Worm (Caenorhabditis elegans) whole organism, L4/young adult: ENCODE results near the gene daf-36.
A peak's percentile ranks its signal among the peaks of the same experiment; 100 is the strongest.

Source experiments
- W03F9.2 ChIP-seq: fragments of 150-350 bp; optimal IDR thresholded peaks from 2 replicates; lab custom pipeline; 2014; ENCODE audit warnings: missing biosample characterization, missing genetic modification characterization
- dao-5 ChIP-seq: sonication (generic microtip); optimal IDR thresholded peaks from 2 replicates; lab custom pipeline; 2016; ENCODE audit warnings: missing genotype, missing genetic modification characterization, moderate library complexity, missing compliant biosample characterization
- him-1 ChIP-seq: sonication (generic microtip); optimal IDR thresholded peaks from 2 replicates; lab custom pipeline; 2016; ENCODE audit warnings: missing genotype, missing genetic modification reagents, missing genetic modification characterization, missing compliant biosample characterization

Gene daf-36

DNA sequence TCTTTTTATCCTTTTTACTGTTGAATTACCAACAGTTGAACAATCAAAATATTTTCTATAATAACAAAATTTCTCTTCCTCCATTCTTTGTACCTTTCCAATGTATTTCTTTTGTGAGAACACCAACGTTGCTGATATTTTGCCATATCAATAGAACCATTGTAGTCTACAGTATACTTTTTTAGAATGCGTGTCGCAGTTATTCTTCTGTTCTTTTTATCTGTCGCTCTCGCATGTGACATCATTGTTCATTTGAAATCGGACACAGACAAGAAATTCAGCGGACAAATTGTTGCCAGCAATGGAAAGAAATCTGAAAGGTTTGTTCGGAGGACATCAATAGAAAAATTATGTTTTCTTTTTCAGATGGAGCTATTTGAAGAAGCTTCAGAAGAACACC, 23.6 kb downstream of the daf-36 start, which contains the start of gene ZK856.7:
Gene ZK856.7, plus strand, starts transcription at position 186 of the 400 bp plus-strand sequence.
- no peak for TF ChIP-seq him-1
- TF ChIP-seq W03F9.2 (tag; lab: Kevin White, UChicago), result no peak
- no peak for TF ChIP-seq dao-5 (tag; lab: Kevin White, UChicago)

DNA sequence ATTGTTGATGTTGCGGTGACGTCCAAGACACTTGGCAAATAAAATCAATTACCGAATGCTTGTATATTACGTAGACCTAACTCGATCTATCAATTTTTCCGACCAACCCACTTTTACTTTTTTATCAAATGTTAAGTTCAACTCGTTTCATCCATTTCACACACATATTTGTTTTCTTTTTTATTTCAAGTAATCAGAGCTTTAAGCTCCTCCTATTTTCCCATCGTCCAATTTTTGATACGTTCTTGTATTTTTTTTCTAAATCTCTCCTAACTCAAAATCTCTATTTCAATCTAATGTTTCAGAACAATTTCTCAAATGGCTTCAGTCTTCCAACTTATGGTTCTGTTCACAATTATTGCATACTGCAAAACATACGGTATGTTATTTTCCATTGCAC, 27.1 kb downstream of the daf-36 start, which contains the start of gene ZK856.6:
Gene ZK856.6, plus strand, starts transcription at position 301 of the 400 bp plus-strand sequence.
- TF ChIP-seq dao-5 (tag; lab: Kevin White, UChicago) (no peak), W03F9.2 (tag; lab: Kevin White, UChicago) (no peak), him-1 (no peak)

DNA sequence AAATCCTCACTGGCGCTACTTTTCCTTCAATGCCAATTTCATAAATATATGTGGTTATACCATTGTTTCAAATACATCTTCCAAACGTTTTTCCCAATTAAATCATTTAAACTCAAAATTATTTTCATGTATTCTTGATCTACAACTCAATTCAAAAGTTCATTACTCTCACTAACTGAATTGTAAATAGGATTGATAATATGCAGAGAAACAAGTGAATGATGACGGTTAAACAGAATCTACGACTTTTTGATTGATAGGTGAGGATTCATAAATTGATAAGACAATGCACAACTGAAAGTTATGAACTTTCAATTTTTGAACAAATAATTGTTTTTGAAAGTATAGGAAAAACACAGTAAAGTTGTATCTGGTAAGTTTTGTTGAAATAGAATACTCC, 34.3 kb downstream of the daf-36 start:
- TF ChIP-seq him-1, result no peak
- no peak for TF ChIP-seq W03F9.2 (tag; lab: Kevin White, UChicago)
- TF ChIP-seq dao-5 (tag; lab: Kevin White, UChicago), result no peak

ce11 chrV:10190081-10190556, 35.4 kb downstream of the daf-36 start, which contains the start of gene ZK856.5:
ZK856.5 (minus strand) TSS chrV:10190131.
- no peak for TF ChIP-seq dao-5 (tag; lab: Kevin White, UChicago)
- TF ChIP-seq W03F9.2 (tag; lab: Kevin White, UChicago), result no peak
- no peak for TF ChIP-seq him-1

ce11 chrV:10185719-10186118, 39.8 kb downstream of the daf-36 start, which contains the start of gene ZK856.18:
ZK856.18 (minus strand) TSS chrV:10186007.
- no peak for TF ChIP-seq dao-5 (tag; lab: Kevin White, UChicago)

- TF ChIP-seq dao-5 (tag; lab: Kevin White, UChicago), result no peak
- no peak for TF ChIP-seq W03F9.2 (tag; lab: Kevin White, UChicago)
- TF ChIP-seq him-1, result no peak
Observed at ce11 chrV:10183810-10184209, 41.7 kb downstream of the daf-36 start.

ce11 chrV:10182984-10183383, 42.5 kb downstream of the daf-36 start, which contains the start of gene ZK856.4:
ZK856.4 (plus strand) TSS chrV:10183284.
- no peak for TF ChIP-seq W03F9.2 (tag; lab: Kevin White, UChicago)
- TF ChIP-seq him-1, result no peak
- TF ChIP-seq dao-5 (tag; lab: Kevin White, UChicago), result no peak

- TF ChIP-seq dao-5 (tag; lab: Kevin White, UChicago) (no peak), W03F9.2 (tag; lab: Kevin White, UChicago) (no peak)
Observed at ce11 chrV:10179235-10179634, 46.3 kb downstream of the daf-36 start, which contains the start of gene cul-5. cul-5 (plus strand) TSS chrV:10179535.

DNA sequence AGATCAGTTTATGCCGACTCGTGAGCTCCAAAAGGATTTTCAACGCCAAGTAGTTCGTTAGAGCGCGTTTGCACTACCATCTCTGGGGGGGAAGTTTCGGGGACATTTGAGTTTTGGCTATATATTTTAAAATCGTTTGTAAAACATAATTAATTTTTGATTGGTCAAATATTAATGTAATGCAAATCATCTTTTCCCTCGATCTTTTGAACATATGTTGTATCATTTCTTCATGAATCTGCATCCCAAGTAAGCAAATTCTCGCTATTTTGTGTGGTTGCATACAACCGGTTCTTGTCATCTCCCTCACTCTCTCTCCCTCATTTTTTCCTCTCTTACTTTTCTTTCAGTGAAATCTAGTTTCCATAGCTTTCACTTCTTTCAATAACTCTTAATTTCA, 47.3 kb downstream of the daf-36 start:
- TF ChIP-seq W03F9.2 (tag; lab: Kevin White, UChicago), result peak; percentile 55
- peak; percentile 40 for TF ChIP-seq him-1
- no peak for TF ChIP-seq dao-5 (tag; lab: Kevin White, UChicago)

DNA sequence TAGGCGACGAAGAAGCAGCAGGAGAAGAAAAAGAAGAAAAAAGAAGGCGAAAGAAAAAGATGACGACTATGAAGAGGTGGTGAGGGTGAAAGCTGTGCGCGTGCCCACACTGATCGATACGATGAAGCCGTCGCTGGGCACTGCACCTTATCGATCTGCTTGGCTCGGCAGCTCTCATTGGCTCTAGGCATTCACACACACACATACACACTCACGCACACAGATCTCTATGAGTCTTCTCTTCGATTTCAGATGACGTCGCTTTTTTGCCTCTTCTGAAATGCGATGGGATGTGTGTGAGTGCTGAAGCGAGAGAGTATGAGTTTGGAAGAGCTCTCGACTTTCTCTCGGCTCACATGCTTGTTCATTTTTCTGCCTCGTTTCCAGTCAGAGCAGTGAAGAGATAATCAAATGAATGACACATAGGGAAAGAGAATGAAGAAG, 50.9 kb downstream of the daf-36 start:
- no peak for TF ChIP-seq W03F9.2 (tag; lab: Kevin White, UChicago)
- peak; percentile 95 for TF ChIP-seq him-1

ce11 chrV:10173653-10174052, 51.9 kb downstream of the daf-36 start, which contains the start of gene egl-3:
egl-3 (minus strand) TSS chrV:10173753.
- TF ChIP-seq him-1, result no peak
- no peak for TF ChIP-seq dao-5 (tag; lab: Kevin White, UChicago)
- no peak for TF ChIP-seq W03F9.2 (tag; lab: Kevin White, UChicago)
